Worm (Caenorhabditis elegans) whole organism, midembryonic: ENCODE results near the gene golg-4.

ENCODE experiments used
- T22C8.4 ChIP-seq: fragments of 200-800 bp; sonication (Bioruptor generic); IDR thresholded peaks from 2 replicates; pipeline ENCODE4 v1.3.6; 2022; ENCODE audit warnings: missing genetic modification characterization, missing compliant biosample characterization
- cog-1 ChIP-seq: sonication (generic microtip); optimal IDR thresholded peaks from 2 replicates; lab custom pipeline; 2016; ENCODE audit warnings: missing genetic modification characterization, missing compliant biosample characterization
- flt-1 ChIP-seq: fragments of 200-800 bp; sonication (Bioruptor generic); IDR thresholded peaks from 2 replicates; pipeline ENCODE4 v1.3.6; 2022; ENCODE audit warnings: missing genetic modification characterization, missing compliant biosample characterization
- klf-2 ChIP-seq: fragments of 200-800 bp; sonication (Bioruptor generic); conservative IDR thresholded peaks from 2 replicates; pipeline ENCODE4 v1.3.6; 2022; ENCODE audit warnings: missing genetic modification reagents, missing genetic modification characterization, missing compliant biosample characterization
- med-1 ChIP-seq: sonication (generic microtip); optimal IDR thresholded peaks from 2 replicates; lab custom pipeline; 2017; ENCODE audit warnings: missing genetic modification characterization, mild to moderate bottlenecking, missing compliant biosample characterization, antibody characterized with exemption, missing genetic modification reagents; ENCODE audit not compliant: insufficient read depth
- ref-1 ChIP-seq: fragments of 200-800 bp; sonication (Bioruptor generic); conservative IDR thresholded peaks from 2 replicates; pipeline ENCODE4 v1.3.6; 2022; ENCODE audit warnings: missing genetic modification reagents, missing genetic modification characterization, missing compliant biosample characterization
- tab-1 ChIP-seq: fragments of 200-800 bp; sonication (Bioruptor generic); IDR thresholded peaks from 2 replicates; pipeline ENCODE4 v1.3.6; 2022; ENCODE audit warnings: missing genetic modification characterization, missing compliant biosample characterization
- ztf-23 ChIP-seq: fragments of 200-800 bp; sonication (Bioruptor generic); IDR thresholded peaks from 2 replicates; pipeline ENCODE4 v1.3.6; 2022; ENCODE audit warnings: missing genetic modification reagents, missing genetic modification characterization, missing compliant biosample characterization
- ztf-29 ChIP-seq: fragments of 200-800 bp; sonication (Bioruptor generic); IDR thresholded peaks from 2 replicates; pipeline ENCODE4 v1.3.6; 2022; ENCODE audit warnings: missing genetic modification reagents, missing genetic modification characterization, missing compliant biosample characterization

The golg-4 gene

ce11 chrIII:3413437-3413836 lies 8.1 kb downstream of the golg-4 start:
- TF ChIP-seq ref-1: no peak
- no peak for TF ChIP-seq ztf-23
- no peak for TF ChIP-seq T22C8.4 (GFP tag; lab: Robert Waterston, UW)
- no peak for TF ChIP-seq ztf-29
- TF ChIP-seq flt-1 (GFP tag; lab: Robert Waterston, UW): no peak
- no peak for TF ChIP-seq klf-2 (GFP tag; lab: Robert Waterston, UW)
- TF ChIP-seq cog-1 (tag; lab: Kevin White, UChicago): no peak
- TF ChIP-seq tab-1: no peak
- no peak for TF ChIP-seq med-1 (GFP tag; lab: Kevin White, UChicago)

ce11 chrIII:3414412-3414811 lies 9.0 kb downstream of the golg-4 start:
- TF ChIP-seq tab-1 (no peak), med-1 (GFP tag; lab: Kevin White, UChicago) (no peak), ztf-23 (no peak), T22C8.4 (GFP tag; lab: Robert Waterston, UW) (no peak), klf-2 (GFP tag; lab: Robert Waterston, UW) (no peak), flt-1 (GFP tag; lab: Robert Waterston, UW) (no peak), cog-1 (tag; lab: Kevin White, UChicago) (no peak), ref-1 (no peak), ztf-29 (no peak)

ce11 chrIII:3417453-3417852 lies 12.1 kb downstream of the golg-4 start:
- TF ChIP-seq T22C8.4 (GFP tag; lab: Robert Waterston, UW): no peak
- no peak for TF ChIP-seq ztf-29
- TF ChIP-seq tab-1: no peak
- no peak for TF ChIP-seq klf-2 (GFP tag; lab: Robert Waterston, UW)
- no peak for TF ChIP-seq ref-1
- TF ChIP-seq flt-1 (GFP tag; lab: Robert Waterston, UW): no peak
- TF ChIP-seq ztf-23: no peak

- TF ChIP-seq med-1 (GFP tag; lab: Kevin White, UChicago): no peak
- TF ChIP-seq ztf-29: no peak
- no peak for TF ChIP-seq T22C8.4 (GFP tag; lab: Robert Waterston, UW)
- TF ChIP-seq cog-1 (tag; lab: Kevin White, UChicago): no peak
- TF ChIP-seq flt-1 (GFP tag; lab: Robert Waterston, UW): no peak
- no peak for TF ChIP-seq ztf-23
- TF ChIP-seq ref-1: no peak
- no peak for TF ChIP-seq tab-1
- no peak for TF ChIP-seq klf-2 (GFP tag; lab: Robert Waterston, UW)
These were observed 13.5 kb downstream of the golg-4 start for ce11 chrIII:3418906-3419305.

- TF ChIP-seq med-1 (GFP tag; lab: Kevin White, UChicago) (no peak), ztf-23 (no peak), flt-1 (GFP tag; lab: Robert Waterston, UW) (no peak), cog-1 (tag; lab: Kevin White, UChicago) (no peak), tab-1 (no peak), klf-2 (GFP tag; lab: Robert Waterston, UW) (no peak), ref-1 (no peak), ztf-29 (no peak)
These were observed 18.6 kb downstream of the golg-4 start for ce11 chrIII:3423924-3424323.

ce11 chrIII:3425438-3425837 lies 20.1 kb downstream of the golg-4 start, which contains the start of gene metl-18:
metl-18 (plus strand) TSS chrIII:3425738.
- TF ChIP-seq T22C8.4 (GFP tag; lab: Robert Waterston, UW): no peak
- no peak for TF ChIP-seq flt-1 (GFP tag; lab: Robert Waterston, UW)
- TF ChIP-seq tab-1: no peak
- TF ChIP-seq ref-1: no peak
- TF ChIP-seq cog-1 (tag; lab: Kevin White, UChicago): no peak
- no peak for TF ChIP-seq med-1 (GFP tag; lab: Kevin White, UChicago)
- TF ChIP-seq ztf-23: no peak
- TF ChIP-seq ztf-29: no peak
- no peak for TF ChIP-seq klf-2 (GFP tag; lab: Robert Waterston, UW)

ce11 chrIII:3426741-3427140 lies 21.4 kb downstream of the golg-4 start:
- 0 out of 2 replicates have a peak, but pooled peaks have one; percentile 4 for TF ChIP-seq flt-1 (GFP tag; lab: Robert Waterston, UW)
- no peak for TF ChIP-seq med-1 (GFP tag; lab: Kevin White, UChicago)

- no peak for TF ChIP-seq klf-2 (GFP tag; lab: Robert Waterston, UW)
- no peak for TF ChIP-seq ztf-29
- no peak for TF ChIP-seq cog-1 (tag; lab: Kevin White, UChicago)
- no peak for TF ChIP-seq ztf-23
- TF ChIP-seq tab-1: no peak
- TF ChIP-seq flt-1 (GFP tag; lab: Robert Waterston, UW): no peak
- no peak for TF ChIP-seq med-1 (GFP tag; lab: Kevin White, UChicago)
- TF ChIP-seq T22C8.4 (GFP tag; lab: Robert Waterston, UW): no peak
- TF ChIP-seq ref-1: no peak
These were observed 23.2 kb downstream of the golg-4 start for ce11 chrIII:3428574-3428973.

- no peak for TF ChIP-seq med-1 (GFP tag; lab: Kevin White, UChicago)
- TF ChIP-seq T22C8.4 (GFP tag; lab: Robert Waterston, UW): peak; percentile 65
These were observed 24.4 kb downstream of the golg-4 start for ce11 chrIII:3429761-3430160.

ce11 chrIII:3430667-3431066 lies 25.3 kb downstream of the golg-4 start:
- TF ChIP-seq T22C8.4 (GFP tag; lab: Robert Waterston, UW) (no peak), ztf-23 (no peak)

- no peak for TF ChIP-seq tab-1
- no peak for TF ChIP-seq med-1 (GFP tag; lab: Kevin White, UChicago)
- no peak for TF ChIP-seq flt-1 (GFP tag; lab: Robert Waterston, UW)
- TF ChIP-seq T22C8.4 (GFP tag; lab: Robert Waterston, UW): no peak
- TF ChIP-seq ref-1: no peak
- no peak for TF ChIP-seq cog-1 (tag; lab: Kevin White, UChicago)
- TF ChIP-seq ztf-29: no peak
- no peak for TF ChIP-seq ztf-23
- no peak for TF ChIP-seq klf-2 (GFP tag; lab: Robert Waterston, UW)
These were observed 26.0 kb downstream of the golg-4 start, which contains the start of gene K01A11.1 for ce11 chrIII:3431385-3431784. K01A11.1 (minus strand) TSS chrIII:3431485.
